Worm (Caenorhabditis elegans): Measurements from ENCODE around the gene C24F3.2.

DNA sequence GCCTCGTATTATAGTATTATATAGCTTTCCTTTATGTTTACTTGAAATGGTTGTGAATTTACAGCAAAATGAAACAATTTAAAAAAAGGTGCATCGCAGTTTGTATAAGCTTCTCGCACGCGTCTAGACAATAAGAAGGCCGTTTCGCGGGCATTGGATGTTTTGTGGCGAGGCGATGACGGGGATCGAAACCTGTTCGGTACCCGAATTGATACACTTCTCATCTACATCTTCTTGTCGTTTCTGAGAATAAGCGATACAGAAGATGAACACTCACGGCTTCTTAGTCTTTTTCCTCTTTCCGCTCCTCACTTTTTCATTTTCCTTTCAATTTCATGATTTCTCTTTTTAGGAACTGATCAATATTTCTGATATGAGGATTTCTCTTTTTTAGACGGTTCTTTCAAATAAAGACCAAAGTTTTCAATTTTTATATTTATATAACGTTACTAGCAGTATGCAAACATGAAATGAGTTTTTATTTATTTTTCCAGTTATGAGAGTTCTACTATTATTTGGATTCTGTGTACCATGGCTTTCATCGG, 23.4 kb downstream of the C24F3.2 start, which contains the start of gene F01G10.10:
- TF ChIP-seq med-1 (GFP tag; optimal IDR thresholded peaks at IDR 0.05; ENCODE audit: insufficient read depth) (no peak), ztf-23 (GFP tag; IDR thresholded peaks at IDR 0.05) (no peak), flt-1 (GFP tag; IDR thresholded peaks at IDR 0.05) (no peak), cog-1 (tag; optimal IDR thresholded peaks at IDR 0.05) (no peak), T22C8.4 (GFP tag; IDR thresholded peaks at IDR 0.05) (no peak), ref-1 (GFP tag; conservative IDR thresholded peaks at IDR 0.05) (no peak), klf-2 (GFP tag; conservative IDR thresholded peaks at IDR 0.05) (no peak)

Data from whole organism, midembryonic.